Fruit fly (Drosophila melanogaster) whole organism, embryonic: ENCODE data around the gene stg.

Experiments used
- Bdp1 ChIP-seq: fragments of 200-800 bp; sonication (Bioruptor generic); optimal IDR thresholded peaks from 3 replicates; lab custom pipeline; 2016; ENCODE audit warnings: missing biosample characterization, missing genetic modification characterization
- Bteb2 ChIP-seq: fragments of 200-800 bp; sonication (Bioruptor generic); optimal IDR thresholded peaks from 2 replicates; lab custom pipeline; 2016; ENCODE audit warnings: missing biosample characterization, missing genetic modification characterization
- CG10147 ChIP-seq: fragments of 200-800 bp; sonication (Bioruptor generic); optimal IDR thresholded peaks from 2 replicates; lab custom pipeline; 2019; ENCODE audit warnings: missing biosample characterization, mild to moderate bottlenecking, missing genetic modification characterization, moderate library complexity
- CG11456 ChIP-seq: fragments of 200-800 bp; sonication (Bioruptor generic); IDR thresholded peaks from 3 replicates; pipeline ENCODE4 v1.3.6; 2022; ENCODE audit warnings: missing biosample characterization, missing genetic modification characterization
- CG11504 ChIP-seq: fragments of 200-800 bp; sonication (Bioruptor generic); optimal IDR thresholded peaks from 3 replicates; lab custom pipeline; 2019; ENCODE audit warnings: missing biosample characterization, mild to moderate bottlenecking, missing genetic modification characterization, moderate library complexity
- CG12391 ChIP-seq: fragments of 200-800 bp; sonication (Bioruptor generic); optimal IDR thresholded peaks from 3 replicates; lab custom pipeline; 2018; ENCODE audit warnings: missing biosample characterization, mild to moderate bottlenecking, missing genetic modification characterization, moderate library complexity
- CG15479 ChIP-seq: fragments of 200-800 bp; sonication (Bioruptor generic); optimal IDR thresholded peaks from 3 replicates; lab custom pipeline; 2019; ENCODE audit warnings: missing biosample characterization, mild to moderate bottlenecking, missing genetic modification characterization, moderate library complexity
- CG17359 ChIP-seq: fragments of 200-800 bp; sonication (Bioruptor generic); optimal IDR thresholded peaks from 3 replicates; lab custom pipeline; 2018; ENCODE audit warnings: missing biosample characterization, mild to moderate bottlenecking, missing genetic modification characterization, moderate library complexity
- CG1832 ChIP-seq: fragments of 200-800 bp; sonication (Bioruptor generic); optimal IDR thresholded peaks from 2 replicates; lab custom pipeline; 2017; ENCODE audit warnings: missing biosample characterization, mild to moderate bottlenecking, missing genetic modification characterization, inconsistent platforms
- CG2678 ChIP-seq: fragments of 200-800 bp; sonication (Bioruptor generic); optimal IDR thresholded peaks from 3 replicates; lab custom pipeline; 2019; ENCODE audit warnings: missing biosample characterization, mild to moderate bottlenecking, missing genetic modification characterization, moderate library complexity
- CG3847 ChIP-seq: fragments of 200-800 bp; sonication (Bioruptor generic); IDR thresholded peaks from 2 replicates; pipeline ENCODE4 v1.3.6; 2022; ENCODE audit warnings: missing biosample characterization, missing genetic modification characterization
- CG7372 ChIP-seq: fragments of 200-800 bp; sonication (Bioruptor generic); IDR thresholded peaks from 2 replicates; pipeline ENCODE4 v1.3.6; 2022; ENCODE audit warnings: missing biosample characterization, missing genetic modification characterization
- CG7786 ChIP-seq: fragments of 200-800 bp; sonication (Bioruptor generic); optimal IDR thresholded peaks from 2 replicates; lab custom pipeline; 2016; ENCODE audit warnings: missing biosample characterization, missing genetic modification characterization
- CG7839 ChIP-seq: fragments of 200-800 bp; sonication (Bioruptor generic); optimal IDR thresholded peaks from 3 replicates; lab custom pipeline; 2018; ENCODE audit warnings: missing biosample characterization, mild to moderate bottlenecking, missing genetic modification characterization, moderate library complexity
- CG7928 ChIP-seq: fragments of 200-800 bp; sonication (Bioruptor generic); optimal IDR thresholded peaks from 2 replicates; lab custom pipeline; 2017; ENCODE audit warnings: missing biosample characterization, mild to moderate bottlenecking, missing genetic modification characterization
- CG8924 ChIP-seq: fragments of 200-800 bp; optimal IDR thresholded peaks from 3 replicates; lab custom pipeline; 2019; ENCODE audit warnings: missing biosample characterization, mild to moderate bottlenecking, missing genetic modification characterization, moderate library complexity
- CoRest ChIP-seq: fragments of 200-800 bp; sonication (Bioruptor generic); optimal IDR thresholded peaks from 3 replicates; lab custom pipeline; 2018; ENCODE audit warnings: missing biosample characterization, mild to moderate bottlenecking, missing genetic modification characterization, moderate library complexity
- D19A ChIP-seq: fragments of 200-800 bp; optimal IDR thresholded peaks from 3 replicates; lab custom pipeline; 2019; ENCODE audit warnings: missing biosample characterization, mild to moderate bottlenecking, missing genetic modification characterization, moderate library complexity
- Dref ChIP-seq: fragments of 200-800 bp; sonication (Bioruptor generic); IDR thresholded peaks from 2 replicates; pipeline ENCODE4 v1.3.6; 2022; ENCODE audit warnings: missing biosample characterization, missing genetic modification characterization
- E2f1 ChIP-seq: fragments of 200-800 bp; sonication (Bioruptor generic); IDR thresholded peaks from 2 replicates; pipeline ENCODE4 v1.3.6; 2022; ENCODE audit warnings: missing biosample characterization, missing genetic modification characterization
- Hr51 ChIP-seq, 2 experiments: fragments of 200-800 bp; sonication (Bioruptor generic); optimal IDR thresholded peaks; 2 replicates in 1 of 2; 3 replicates in 1 of 2; lab custom pipeline; 2016 to 2018; ENCODE audit warnings: missing biosample characterization in 2 of 2, missing genetic modification characterization in 2 of 2, mild to moderate bottlenecking in 1 of 2, moderate library complexity in 1 of 2
- Nf-YA ChIP-seq: fragments of 200-800 bp; sonication (Bioruptor generic); IDR thresholded peaks from 2 replicates; pipeline ENCODE4 v1.3.6; 2022; ENCODE audit warnings: missing biosample characterization, missing genetic modification characterization
- Oli ChIP-seq: fragments of 200-800 bp; sonication (Bioruptor generic); optimal IDR thresholded peaks from 2 replicates; lab custom pipeline; 2018; ENCODE audit warnings: missing biosample characterization, mild to moderate bottlenecking, missing genetic modification characterization, moderate library complexity
- PHDP ChIP-seq: fragments of 200-800 bp; sonication (Bioruptor generic); optimal IDR thresholded peaks from 3 replicates; lab custom pipeline; 2018; ENCODE audit warnings: missing biosample characterization, mild to moderate bottlenecking, missing genetic modification characterization, moderate library complexity
- Sox102F ChIP-seq: fragments of 200-800 bp; sonication (Bioruptor generic); optimal IDR thresholded peaks from 2 replicates; lab custom pipeline; 2018; ENCODE audit warnings: missing biosample characterization, mild to moderate bottlenecking, missing genetic modification characterization, moderate library complexity
- Trl ChIP-seq, 3 experiments: fragments of >200 bp in 2 of 3; fragments of 200-800 bp in 1 of 3; sonication (Bioruptor generic) in 1 of 3; optimal IDR thresholded peaks; 2 replicates in 1 of 3; 3 replicates in 2 of 3; lab custom pipeline; 2016 to 2017; ENCODE audit warnings: missing biosample characterization in 1 of 3, missing genetic modification characterization in 1 of 3
- Usf ChIP-seq: fragments of 200-800 bp; sonication (Bioruptor generic); optimal IDR thresholded peaks from 2 replicates; lab custom pipeline; 2017; ENCODE audit warnings: missing genotype, missing biosample characterization, missing genetic modification characterization
- cg ChIP-seq: fragments of 200-800 bp; sonication (Bioruptor generic); optimal IDR thresholded peaks from 3 replicates; lab custom pipeline; 2019; ENCODE audit warnings: missing biosample characterization, mild to moderate bottlenecking, missing genetic modification characterization, moderate library complexity
- crol ChIP-seq: fragments of 200-800 bp; sonication (Bioruptor generic); IDR thresholded peaks from 2 replicates; pipeline ENCODE4 v1.3.6; 2022; ENCODE audit warnings: missing biosample characterization, missing genetic modification characterization
- dmrt99B ChIP-seq: fragments of 200-800 bp; sonication (Bioruptor generic); optimal IDR thresholded peaks from 2 replicates; lab custom pipeline; 2018; ENCODE audit warnings: missing biosample characterization, mild to moderate bottlenecking, missing genetic modification characterization, moderate library complexity
- emc ChIP-seq: fragments of 200-800 bp; sonication (Bioruptor generic); optimal IDR thresholded peaks from 2 replicates; lab custom pipeline; 2016; ENCODE audit warnings: missing biosample characterization, missing genetic modification characterization
- gem ChIP-seq: fragments of 200-800 bp; sonication (Bioruptor generic); optimal IDR thresholded peaks from 2 replicates; lab custom pipeline; 2019; ENCODE audit warnings: missing biosample characterization, mild to moderate bottlenecking, missing genetic modification characterization, moderate library complexity
- grau ChIP-seq: fragments of 200-800 bp; optimal IDR thresholded peaks from 3 replicates; lab custom pipeline; 2019; ENCODE audit warnings: missing biosample characterization, mild to moderate bottlenecking, missing genetic modification characterization, moderate library complexity
- hbn ChIP-seq: fragments of 200-800 bp; sonication (Bioruptor generic); IDR thresholded peaks from 2 replicates; pipeline ENCODE4 v1.3.6; 2022; ENCODE audit warnings: missing biosample characterization, missing genetic modification characterization; ENCODE audit not compliant: partially characterized antibody
- ind ChIP-seq: fragments of 200-800 bp; sonication (Bioruptor generic); optimal IDR thresholded peaks from 3 replicates; lab custom pipeline; 2016; ENCODE audit warnings: missing biosample characterization, missing genetic modification characterization
- insv ChIP-seq, 2 experiments: fragments of 200-800 bp; sonication (Bioruptor generic); optimal IDR thresholded peaks; 3 replicates each; lab custom pipeline; 2016 to 2018; ENCODE audit warnings: missing biosample characterization in 2 of 2, missing genetic modification characterization in 2 of 2
- kni ChIP-seq: fragments of 200-800 bp; sonication (Bioruptor generic); optimal IDR thresholded peaks from 3 replicates; lab custom pipeline; 2017; ENCODE audit warnings: mild to moderate bottlenecking, missing biosample characterization, missing genetic modification reagents, missing genetic modification characterization
- lilli ChIP-seq: fragments of 200-800 bp; sonication (Bioruptor generic); optimal IDR thresholded peaks from 3 replicates; lab custom pipeline; 2016; ENCODE audit warnings: missing biosample characterization, missing genetic modification characterization
- nerfin-1 ChIP-seq: fragments of 200-800 bp; sonication (Bioruptor generic); optimal IDR thresholded peaks from 3 replicates; lab custom pipeline; 2019; ENCODE audit warnings: missing biosample characterization, mild to moderate bottlenecking, missing genetic modification characterization, moderate library complexity
- pros ChIP-seq: fragments of 200-800 bp; sonication (Bioruptor generic); optimal IDR thresholded peaks from 3 replicates; lab custom pipeline; 2019; ENCODE audit warnings: missing biosample characterization, mild to moderate bottlenecking, missing genetic modification characterization, moderate library complexity
- row ChIP-seq: fragments of 200-800 bp; sonication (Bioruptor generic); IDR thresholded peaks from 3 replicates; pipeline ENCODE4 v1.3.6; 2022; ENCODE audit warnings: missing biosample characterization, missing genetic modification characterization
- sens-2 ChIP-seq: fragments of 200-800 bp; sonication (Bioruptor generic); IDR thresholded peaks from 2 replicates; pipeline ENCODE4 v1.3.6; 2022; ENCODE audit warnings: missing biosample characterization, missing genetic modification characterization
- ssp ChIP-seq: fragments of 200-800 bp; sonication (Bioruptor generic); IDR thresholded peaks from 2 replicates; pipeline ENCODE4 v1.3.6; 2022; ENCODE audit warnings: missing biosample characterization, missing genetic modification characterization
- tap ChIP-seq: fragments of 200-800 bp; optimal IDR thresholded peaks from 3 replicates; lab custom pipeline; 2019; ENCODE audit warnings: missing biosample characterization, mild to moderate bottlenecking, missing genetic modification characterization, moderate library complexity
- tio ChIP-seq: fragments of 200-800 bp; sonication (Bioruptor generic); optimal IDR thresholded peaks from 2 replicates; lab custom pipeline; 2017; ENCODE audit warnings: missing biosample characterization, missing genetic modification characterization, inconsistent platforms
- twi ChIP-seq: fragments of 200-800 bp; optimal IDR thresholded peaks from 2 replicates; lab custom pipeline; 2019; ENCODE audit warnings: missing biosample characterization, mild to moderate bottlenecking, missing genetic modification characterization, moderate library complexity

stg gene

DNA sequence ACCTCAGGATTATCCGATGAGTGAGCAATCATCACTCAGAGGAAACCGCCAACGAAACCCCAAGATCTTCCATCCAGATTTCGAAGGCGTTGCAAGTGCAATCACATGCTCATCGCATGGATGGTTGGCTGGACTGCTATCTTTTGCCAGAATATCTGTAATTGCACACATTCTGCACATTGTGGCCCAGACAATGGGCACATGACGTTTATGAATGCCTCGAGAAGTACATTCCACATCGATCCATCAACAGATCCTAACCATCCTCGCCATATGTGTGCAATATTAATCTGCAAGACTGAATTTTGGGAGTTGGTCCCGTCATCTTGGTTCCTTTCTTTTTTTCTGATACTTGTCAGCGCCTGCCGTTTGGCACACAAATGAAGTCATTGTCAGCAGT lies 6.9 kb upstream of the stg start:
- no peak for TF ChIP-seq CG10147
- TF ChIP-seq twi, result peak; percentile 97

DNA sequence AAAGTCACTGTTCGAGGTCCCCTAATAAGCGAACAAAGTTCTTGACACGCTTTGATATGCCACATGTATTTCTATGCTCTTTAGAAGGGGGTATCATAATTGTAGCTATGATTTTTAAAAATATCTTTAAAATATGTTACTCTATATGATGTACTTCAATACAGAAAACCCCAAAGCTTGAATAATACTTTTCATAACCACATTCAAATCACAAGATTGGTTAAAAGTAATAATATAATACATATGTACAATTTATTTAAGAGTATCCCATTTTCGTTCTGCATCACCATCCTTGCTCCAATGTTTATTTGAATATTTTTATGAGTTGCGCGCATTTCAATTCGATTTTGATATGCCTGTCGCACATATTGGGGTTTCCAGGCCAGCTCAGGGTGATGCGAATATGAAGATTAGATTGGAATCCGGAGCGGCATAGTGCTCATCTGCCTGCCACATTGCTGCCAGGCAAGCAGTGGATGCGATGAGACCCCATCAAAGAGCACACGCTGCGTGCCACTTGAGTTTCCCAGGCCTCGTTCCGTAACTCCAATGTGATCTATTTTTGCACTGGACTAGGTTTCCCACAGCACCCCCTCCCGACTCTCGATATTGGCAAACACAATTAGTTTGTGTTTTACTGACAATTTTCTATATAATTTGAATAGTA lies 4.0 kb upstream of the stg start:
- TF ChIP-seq ind (GFP tag; lab: Kevin White, UChicago), result no peak
- TF ChIP-seq PHDP (tag; lab: Kevin White, UChicago), result peak; percentile 28
- peak; percentile 22 for TF ChIP-seq CG12391 (tag; lab: Kevin White, UChicago)
- TF ChIP-seq hbn, result no peak
- no peak for TF ChIP-seq lilli
- no peak for TF ChIP-seq ssp
- no peak for TF ChIP-seq Nf-YA (GFP tag; lab: Robert Waterston, UW)
- TF ChIP-seq CG3847 (GFP tag; lab: Robert Waterston, UW), result no peak
- TF ChIP-seq CG7786 (GFP tag; lab: Kevin White, UChicago), result no peak
- TF ChIP-seq CG8924 (tag; lab: Kevin White, UChicago), result peak; percentile 14
- peak; percentile 94 for TF ChIP-seq twi
- TF ChIP-seq row (GFP tag; lab: Robert Waterston, UW), result peak; percentile 46
- TF ChIP-seq CG7839 (tag; lab: Kevin White, UChicago), result peak; percentile 11
- no peak for TF ChIP-seq CG7372 (GFP tag; lab: Robert Waterston, UW)
- TF ChIP-seq grau (tag; lab: Kevin White, UChicago), result peak; percentile 15
- TF ChIP-seq CG17359, result peak; percentile 13
- TF ChIP-seq CG7928, result no peak
- TF ChIP-seq Usf, result no peak
- TF ChIP-seq Dref (GFP tag; lab: Robert Waterston, UW), result no peak
- peak; percentile 8 for TF ChIP-seq dmrt99B (tag; lab: Kevin White, UChicago)
- peak; percentile 27 for TF ChIP-seq CG2678 (tag; lab: Kevin White, UChicago)
- peak; percentile 6 for TF ChIP-seq CoRest
- peak; percentile 3 for TF ChIP-seq tap
- TF ChIP-seq Hr51 (GFP tag; optimal IDR thresholded peaks at IDR 0.05; lab: Kevin White, UChicago), result peak in 1 of 2 experiments; percentile 27
- peak; percentile 4 for TF ChIP-seq Oli (tag; lab: Kevin White, UChicago)
- peak; percentile 28 for TF ChIP-seq Sox102F
- peak; percentile 93 for TF ChIP-seq D19A (tag; lab: Kevin White, UChicago)
- peak; percentile 31 for TF ChIP-seq gem (tag; lab: Kevin White, UChicago)
- no peak for TF ChIP-seq emc (GFP tag; lab: Kevin White, UChicago)
- TF ChIP-seq CG11504 (tag; lab: Kevin White, UChicago), result peak; percentile 27

DNA sequence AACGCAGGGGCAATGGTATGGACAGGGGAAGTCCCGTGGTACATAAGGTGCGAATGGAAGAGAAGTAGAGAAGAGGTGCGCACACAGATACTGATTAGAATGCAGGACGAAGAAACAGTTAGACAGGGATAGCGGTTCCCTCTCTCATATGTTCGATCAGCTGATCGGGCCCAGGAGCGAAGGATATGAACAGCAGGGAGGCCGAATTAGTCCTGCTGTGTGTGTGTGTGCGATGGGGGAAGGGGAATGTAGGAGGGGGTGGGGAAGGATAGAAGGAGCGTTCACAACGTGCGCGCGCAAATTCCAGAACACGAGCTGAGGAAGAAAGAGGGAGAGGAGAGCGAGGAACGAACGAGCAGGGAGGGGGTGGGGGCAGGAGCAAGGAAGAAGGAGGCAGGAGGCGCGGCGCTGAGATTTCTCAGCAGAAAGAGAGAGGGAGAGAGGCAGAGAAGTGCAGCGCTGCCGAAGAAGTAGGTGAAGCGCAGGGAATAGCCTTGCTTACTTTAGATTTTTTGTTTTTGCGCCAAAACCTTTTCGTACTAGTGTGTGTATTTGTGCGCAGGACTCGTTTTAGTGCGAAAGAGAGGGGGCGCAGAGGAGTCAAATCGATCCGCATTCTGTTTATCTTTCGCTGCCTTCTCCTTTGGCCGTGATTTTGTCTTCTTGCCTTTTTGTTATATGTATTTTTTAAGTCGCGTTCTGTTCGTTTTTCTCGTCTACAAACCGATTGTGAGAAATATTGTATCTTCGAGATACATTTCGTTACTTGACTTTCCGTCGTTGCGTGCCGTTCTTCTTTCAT lies 2.5 kb upstream of the stg start:
- peak; percentile 60 for TF ChIP-seq CG1832 (GFP tag; lab: Kevin White, UChicago)
- TF ChIP-seq cg, result peak; percentile 38
- TF ChIP-seq CG11456 (GFP tag; lab: Robert Waterston, UW), result no peak
- TF ChIP-seq CG15479 (GFP tag; lab: Kevin White, UChicago), result peak; percentile 49
- no peak for TF ChIP-seq sens-2 (GFP tag; lab: Robert Waterston, UW)
- TF ChIP-seq Bteb2 (GFP tag; lab: Kevin White, UChicago), result no peak
- TF ChIP-seq crol (GFP tag; lab: Robert Waterston, UW), result peak; percentile 91
- peak; percentile 50 for TF ChIP-seq nerfin-1
- no peak for TF ChIP-seq E2f1 (GFP tag; lab: Robert Waterston, UW)
- TF ChIP-seq pros (GFP tag; lab: Kevin White, UChicago), result peak; percentile 86
- no peak for TF ChIP-seq Bdp1 (GFP tag; lab: Kevin White, UChicago)
- TF ChIP-seq kni (GFP tag; lab: Kevin White, UChicago), result peak; percentile 41
- no peak for TF ChIP-seq tio
- peak; percentile 57 for TF ChIP-seq twi
- TF ChIP-seq insv (GFP tag; optimal IDR thresholded peaks at IDR 0.05; lab: Kevin White, UChicago), result peak in 1 of 2 experiments; percentile 95
- TF ChIP-seq Trl (optimal IDR thresholded peaks at IDR 0.05; lab: Kevin White, UChicago), result peak in 1 of 2 experiments; percentile 43
- no peak for TF ChIP-seq Trl (GFP tag; optimal IDR thresholded peaks at IDR 0.05; lab: Kevin White, UChicago)
